Worm (Caenorhabditis elegans) whole organism, L1 larva: ENCODE data around the gene C14E2.6.

Experiments used
- C34B4.2 ChIP-seq: sonication (generic microtip); optimal IDR thresholded peaks from 2 replicates; lab custom pipeline; 2017; ENCODE audit warnings: mild to moderate bottlenecking, missing genetic modification characterization, missing compliant biosample characterization
- F16B12.6 ChIP-seq: fragments of 150-350 bp; optimal IDR thresholded peaks from 2 replicates; lab custom pipeline; 2014; ENCODE audit warnings: missing biosample characterization, missing genetic modification characterization
- Y116A8C.19 ChIP-seq: sonication (generic microtip); optimal IDR thresholded peaks from 2 replicates; lab custom pipeline; 2016; ENCODE audit warnings: missing compliant biosample characterization, missing genetic modification characterization, borderline replicate concordance
- aha-1 ChIP-seq: fragments of 150-350 bp; optimal IDR thresholded peaks from 2 replicates; lab custom pipeline; 2014; ENCODE audit warnings: missing biosample characterization, missing genetic modification characterization
- alr-1 ChIP-seq: fragments of 200-800 bp; sonication (Bioruptor generic); optimal IDR thresholded peaks from 2 replicates; lab custom pipeline; 2018; ENCODE audit warnings: borderline replicate concordance, mild to moderate bottlenecking, missing genetic modification characterization, missing compliant biosample characterization
- aly-2 ChIP-seq: fragments of 150-350 bp; optimal IDR thresholded peaks from 2 replicates; lab custom pipeline; 2014; ENCODE audit warnings: missing biosample characterization, missing genetic modification characterization
- blmp-1 ChIP-seq: fragments of 150-350 bp; optimal IDR thresholded peaks from 2 replicates; lab custom pipeline; 2014; ENCODE audit warnings: missing biosample characterization, missing genetic modification characterization
- ceh-63 ChIP-seq: fragments of 200-800 bp; sonication (Bioruptor generic); optimal IDR thresholded peaks from 2 replicates; lab custom pipeline; 2018; ENCODE audit warnings: mild to moderate bottlenecking, missing genetic modification characterization, missing compliant biosample characterization
- ceh-8 ChIP-seq: fragments of 200-800 bp; sonication (Bioruptor generic); optimal IDR thresholded peaks from 2 replicates; lab custom pipeline; 2018; ENCODE audit warnings: mild to moderate bottlenecking, missing genetic modification characterization, moderate library complexity, missing compliant biosample characterization
- ceh-88 ChIP-seq: fragments of 200-800 bp; sonication (Bioruptor generic); IDR thresholded peaks from 2 replicates; pipeline ENCODE4 v1.3.6; 2022; ENCODE audit warnings: missing genetic modification characterization, missing compliant biosample characterization
- ces-1 ChIP-seq: fragments of 150-350 bp; optimal IDR thresholded peaks from 2 replicates; lab custom pipeline; 2014; ENCODE audit warnings: missing biosample characterization, missing genetic modification reagents, missing genetic modification characterization
- dpl-1 ChIP-seq, 3 experiments: fragments of 150-350 bp in 2 of 3; sonication (generic microtip) in 1 of 3; optimal IDR thresholded peaks; 2 replicates each; lab custom pipeline; 2014 to 2017; ENCODE audit warnings: missing biosample characterization in 3 of 3, missing genetic modification characterization in 3 of 3, missing genetic modification reagents in 3 of 3
- dsc-1 ChIP-seq: sonication (generic microtip); optimal IDR thresholded peaks from 2 replicates; lab custom pipeline; 2016; ENCODE audit warnings: mild to moderate bottlenecking, missing genetic modification characterization, missing compliant biosample characterization
- egl-13 ChIP-seq: sonication (generic microtip); optimal IDR thresholded peaks from 2 replicates; lab custom pipeline; 2016; ENCODE audit warnings: missing genotype, missing genetic modification reagents, missing genetic modification characterization, missing compliant biosample characterization
- egl-27 ChIP-seq, 2 experiments: fragments of 150-350 bp in 1 of 2; sonication (generic microtip); optimal IDR thresholded peaks; 3 replicates each; lab custom pipeline; 2017 to 2018; ENCODE audit warnings: missing biosample characterization in 2 of 2, missing genetic modification characterization in 2 of 2, missing genetic modification reagents in 2 of 2
- ets-5 ChIP-seq: fragments of 200-800 bp; sonication (Bioruptor generic); IDR thresholded peaks from 2 replicates; pipeline ENCODE4 v1.3.6; 2022; ENCODE audit warnings: missing genetic modification characterization, missing compliant biosample characterization
- fkh-4 ChIP-seq: sonication (generic microtip); optimal IDR thresholded peaks from 2 replicates; lab custom pipeline; 2016; ENCODE audit warnings: missing compliant biosample characterization, missing genetic modification characterization, borderline replicate concordance
- fkh-8 ChIP-seq: sonication (generic microtip); optimal IDR thresholded peaks from 2 replicates; lab custom pipeline; 2016; ENCODE audit warnings: mild to moderate bottlenecking, missing genetic modification characterization, missing compliant biosample characterization
- fos-1 ChIP-seq: fragments of 150-350 bp; optimal IDR thresholded peaks from 2 replicates; lab custom pipeline; 2014; ENCODE audit warnings: missing biosample characterization, missing genetic modification characterization
- grh-1 ChIP-seq: fragments of 200-800 bp; sonication (Bioruptor generic); IDR thresholded peaks from 2 replicates; pipeline ENCODE4 v1.3.6; 2022; ENCODE audit warnings: missing genetic modification reagents, missing genetic modification characterization, missing compliant biosample characterization
- hlh-4 ChIP-seq: sonication (generic microtip); optimal IDR thresholded peaks from 2 replicates; lab custom pipeline; 2016; ENCODE audit warnings: mild to moderate bottlenecking, missing genetic modification characterization, missing compliant biosample characterization
- hpl-2 ChIP-seq: fragments of 150-350 bp; optimal IDR thresholded peaks from 2 replicates; lab custom pipeline; 2014; ENCODE audit warnings: missing biosample characterization, missing genetic modification reagents, missing genetic modification characterization
- irx-1 ChIP-seq: sonication (generic microtip); optimal IDR thresholded peaks from 2 replicates; lab custom pipeline; 2016; ENCODE audit warnings: missing genetic modification characterization, missing compliant biosample characterization
- jun-1 ChIP-seq: fragments of 150-350 bp; optimal IDR thresholded peaks from 2 replicates; lab custom pipeline; 2014; ENCODE audit warnings: missing biosample characterization, missing genetic modification reagents, missing genetic modification characterization
- lin-13 ChIP-seq: fragments of 150-350 bp; optimal IDR thresholded peaks from 2 replicates; lab custom pipeline; 2014; ENCODE audit warnings: missing biosample characterization, missing genetic modification reagents, missing genetic modification characterization
- lin-14 ChIP-seq: fragments of 200-800 bp; sonication (Bioruptor generic); optimal IDR thresholded peaks from 2 replicates; lab custom pipeline; 2018; ENCODE audit warnings: mild to moderate bottlenecking, missing genetic modification characterization, moderate library complexity, missing compliant biosample characterization
- lin-35 ChIP-seq, 2 experiments: fragments of 150-350 bp; optimal IDR thresholded peaks; 2 replicates each; lab custom pipeline; 2014; ENCODE audit warnings: missing biosample characterization in 2 of 2, missing genetic modification characterization in 2 of 2, missing genetic modification reagents in 2 of 2
- lin-39 ChIP-seq: fragments of 150-350 bp; optimal IDR thresholded peaks from 2 replicates; lab custom pipeline; 2014; ENCODE audit warnings: missing biosample characterization, missing genetic modification reagents, missing genetic modification characterization
- lir-3 ChIP-seq: sonication (generic microtip); optimal IDR thresholded peaks from 2 replicates; lab custom pipeline; 2016; ENCODE audit warnings: mild to moderate bottlenecking, missing genetic modification characterization, moderate library complexity, missing compliant biosample characterization; ENCODE audit not compliant: poor library complexity
- mab-9 ChIP-seq: fragments of 200-800 bp; sonication (Bioruptor generic); IDR thresholded peaks from 2 replicates; pipeline ENCODE4 v1.3.6; 2022; ENCODE audit warnings: missing genetic modification reagents, missing genetic modification characterization, missing compliant biosample characterization
- mef-2 ChIP-seq: fragments of 150-350 bp; optimal IDR thresholded peaks from 2 replicates; lab custom pipeline; 2014; ENCODE audit warnings: missing biosample characterization, missing genetic modification characterization
- mep-1 ChIP-seq: fragments of 150-350 bp; optimal IDR thresholded peaks from 2 replicates; lab custom pipeline; 2014; ENCODE audit warnings: missing biosample characterization, missing genetic modification characterization
- nhr-11 ChIP-seq: fragments of 150-350 bp; optimal IDR thresholded peaks from 2 replicates; lab custom pipeline; 2014; ENCODE audit warnings: missing biosample characterization, missing genetic modification characterization
- nhr-12 ChIP-seq: sonication (generic microtip); optimal IDR thresholded peaks from 2 replicates; lab custom pipeline; 2017; ENCODE audit warnings: missing biosample characterization, missing genetic modification characterization
- nhr-19 ChIP-seq: fragments of 200-800 bp; sonication (Bioruptor generic); conservative IDR thresholded peaks from 2 replicates; pipeline ENCODE4 v1.3.6; 2022; ENCODE audit warnings: missing genetic modification characterization, missing compliant biosample characterization
- nhr-47 ChIP-seq: sonication (generic microtip); optimal IDR thresholded peaks from 2 replicates; lab custom pipeline; 2016; ENCODE audit warnings: mild to moderate bottlenecking, missing genetic modification characterization, moderate library complexity, missing compliant biosample characterization
- nhr-76 ChIP-seq: sonication (generic microtip); optimal IDR thresholded peaks from 2 replicates; lab custom pipeline; 2017; ENCODE audit warnings: missing biosample characterization, missing genetic modification characterization
- pag-3 ChIP-seq: sonication (generic microtip); optimal IDR thresholded peaks from 2 replicates; lab custom pipeline; 2017; ENCODE audit warnings: missing genetic modification characterization, mild to moderate bottlenecking, missing compliant biosample characterization, antibody characterized with exemption, borderline replicate concordance; ENCODE audit not compliant: insufficient read depth
- pax-3 ChIP-seq: fragments of 200-800 bp; sonication (Bioruptor generic); optimal IDR thresholded peaks from 2 replicates; lab custom pipeline; 2018; ENCODE audit warnings: mild to moderate bottlenecking, missing genetic modification characterization, moderate library complexity, missing compliant biosample characterization
- rnt-1 ChIP-seq: sonication (generic microtip); optimal IDR thresholded peaks from 2 replicates; lab custom pipeline; 2016; ENCODE audit warnings: mild to moderate bottlenecking, missing genetic modification characterization, moderate library complexity, missing compliant biosample characterization
- skn-1 ChIP-seq: fragments of 150-350 bp; optimal IDR thresholded peaks from 2 replicates; lab custom pipeline; 2014; ENCODE audit warnings: missing biosample characterization, missing genetic modification characterization
- snpc-4 ChIP-seq: fragments of 150-350 bp; optimal IDR thresholded peaks from 2 replicates; lab custom pipeline; 2014; ENCODE audit warnings: missing biosample characterization, missing genetic modification characterization
- sox-4 ChIP-seq: sonication (generic microtip); optimal IDR thresholded peaks from 2 replicates; lab custom pipeline; 2016; ENCODE audit warnings: missing genetic modification characterization, missing compliant biosample characterization
- sptf-1 ChIP-seq: fragments of 150-350 bp; optimal IDR thresholded peaks from 2 replicates; lab custom pipeline; 2014; ENCODE audit warnings: missing biosample characterization, missing genetic modification characterization
- sup-37 ChIP-seq: fragments of 200-800 bp; sonication (Bioruptor generic); optimal IDR thresholded peaks from 2 replicates; lab custom pipeline; 2018; ENCODE audit warnings: mild to moderate bottlenecking, missing genetic modification characterization, missing compliant biosample characterization
- swsn-7 ChIP-seq: sonication (generic microtip); optimal IDR thresholded peaks from 2 replicates; lab custom pipeline; 2016; ENCODE audit warnings: missing genetic modification characterization, missing compliant biosample characterization
- tbx-2 ChIP-seq: sonication (generic microtip); optimal IDR thresholded peaks from 2 replicates; lab custom pipeline; 2016; ENCODE audit warnings: missing genetic modification characterization, missing compliant biosample characterization
- tlp-1 ChIP-seq: fragments of 150-350 bp; optimal IDR thresholded peaks from 2 replicates; lab custom pipeline; 2014; ENCODE audit warnings: missing biosample characterization, missing genetic modification characterization
- unc-30 ChIP-seq: sonication (generic microtip); optimal IDR thresholded peaks from 2 replicates; lab custom pipeline; 2017; ENCODE audit warnings: missing biosample characterization, missing genetic modification characterization
- unc-86 ChIP-seq: sonication (generic microtip); optimal IDR thresholded peaks from 2 replicates; lab custom pipeline; 2016; ENCODE audit warnings: missing genetic modification characterization, missing compliant biosample characterization
- vab-15 ChIP-seq: sonication (generic microtip); optimal IDR thresholded peaks from 2 replicates; lab custom pipeline; 2017; ENCODE audit warnings: missing genotype, mild to moderate bottlenecking, missing genetic modification characterization, missing compliant biosample characterization
- zag-1 ChIP-seq: fragments of 150-350 bp; optimal IDR thresholded peaks from 2 replicates; lab custom pipeline; 2014; ENCODE audit warnings: missing biosample characterization, missing genetic modification characterization
- zip-4 ChIP-seq: fragments of 200-800 bp; sonication (Bioruptor generic); optimal IDR thresholded peaks from 2 replicates; lab custom pipeline; 2018; ENCODE audit warnings: mild to moderate bottlenecking, missing genetic modification characterization, moderate library complexity, missing compliant biosample characterization
- ztf-4 ChIP-seq: fragments of 150-350 bp; optimal IDR thresholded peaks from 2 replicates; lab custom pipeline; 2014; ENCODE audit warnings: missing biosample characterization, missing genetic modification characterization

The C14E2.6 gene

DNA sequence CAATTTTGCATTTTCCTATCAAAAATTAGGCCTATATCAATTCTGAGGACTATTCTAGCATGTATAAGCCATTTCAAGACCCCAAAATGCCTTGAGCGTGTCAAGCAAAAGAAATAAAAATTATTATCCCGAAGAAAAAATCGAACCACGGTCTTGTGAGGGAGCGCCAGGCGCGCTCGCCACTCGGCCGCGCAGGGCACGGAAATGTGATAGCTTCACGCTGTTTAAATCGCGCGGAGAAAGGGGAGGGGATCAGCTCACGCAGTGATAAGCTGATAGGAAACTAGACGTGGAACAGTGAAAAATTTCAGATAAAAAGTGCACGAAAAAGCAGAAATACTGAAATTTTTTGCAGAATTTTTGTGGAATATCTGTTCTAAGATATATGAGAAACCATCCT is 7.9 kb upstream of the C14E2.6 start (continued):
- TF ChIP-seq sptf-1 = no peak
- no peak for TF ChIP-seq lir-3 (tag; lab: Kevin White, UChicago)
- TF ChIP-seq unc-30 (tag; lab: Kevin White, UChicago) = no peak
- TF ChIP-seq lin-39 = no peak
- peak; percentile 51 for TF ChIP-seq pax-3
- no peak for TF ChIP-seq pag-3 (tag; lab: Kevin White, UChicago)
- no peak for TF ChIP-seq grh-1
- TF ChIP-seq skn-1 (tag; lab: Kevin White, UChicago) = peak; percentile 73
- TF ChIP-seq dpl-1 (GFP tag; optimal IDR thresholded peaks at IDR 0.05; lab: Kevin White, UChicago) = peak in 2 of 3 experiments; percentile 11 to 15
- no peak for TF ChIP-seq ceh-8 (GFP tag; lab: Kevin White, UChicago)
- TF ChIP-seq fkh-4 = no peak
- TF ChIP-seq aly-2 = no peak
- no peak for TF ChIP-seq C34B4.2 (tag; lab: Kevin White, UChicago)
- TF ChIP-seq mef-2 (tag; lab: Kevin White, UChicago) = no peak
- TF ChIP-seq egl-13 (tag; lab: Kevin White, UChicago) = peak; percentile 11
- peak; percentile 45 for TF ChIP-seq swsn-7 (tag; lab: Kevin White, UChicago)
- no peak for TF ChIP-seq nhr-76
- TF ChIP-seq F16B12.6 (tag; lab: Kevin White, UChicago) = no peak
- TF ChIP-seq vab-15 (tag; lab: Kevin White, UChicago) = no peak
- TF ChIP-seq lin-14 (GFP tag; lab: Kevin White, UChicago) = no peak
- TF ChIP-seq lin-35 (GFP tag; optimal IDR thresholded peaks at IDR 0.05; lab: Kevin White, UChicago) = peak in 1 of 2 experiments; percentile 64
- TF ChIP-seq nhr-11 (tag; lab: Kevin White, UChicago) = no peak
- peak; percentile 22 for TF ChIP-seq snpc-4
- no peak for TF ChIP-seq nhr-12 (tag; lab: Kevin White, UChicago)
- TF ChIP-seq lin-13 (GFP tag; lab: Kevin White, UChicago) = no peak
- no peak for TF ChIP-seq ets-5 (GFP tag; lab: Robert Waterston, UW)
- TF ChIP-seq rnt-1 = peak; percentile 68
- TF ChIP-seq fos-1 (tag; lab: Kevin White, UChicago) = no peak
- TF ChIP-seq tbx-2 = peak; percentile 25
- TF ChIP-seq unc-86 (tag; lab: Kevin White, UChicago) = no peak
- TF ChIP-seq dsc-1 (tag; lab: Kevin White, UChicago) = peak; percentile 57
- TF ChIP-seq mab-9 (GFP tag; lab: Robert Waterston, UW) = no peak
- TF ChIP-seq ces-1 (GFP tag; lab: Kevin White, UChicago) = no peak
- no peak for TF ChIP-seq alr-1 (tag; lab: Kevin White, UChicago)
- TF ChIP-seq nhr-19 = peak; percentile 63
- peak; percentile 55 for TF ChIP-seq fkh-8 (tag; lab: Kevin White, UChicago)
- TF ChIP-seq Y116A8C.19 (tag; lab: Kevin White, UChicago) = no peak
- TF ChIP-seq sox-4 (tag; lab: Kevin White, UChicago) = peak; percentile 6
- no peak for TF ChIP-seq ztf-4 (tag; lab: Kevin White, UChicago)
- no peak for TF ChIP-seq hpl-2 (GFP tag; lab: Kevin White, UChicago)
- no peak for TF ChIP-seq tlp-1
- TF ChIP-seq nhr-47 = peak; percentile 73
- no peak for TF ChIP-seq ceh-63 (GFP tag; lab: Kevin White, UChicago)
- no peak for TF ChIP-seq jun-1 (tag; lab: Kevin White, UChicago)
- TF ChIP-seq hlh-4 (tag; lab: Kevin White, UChicago) = no peak
- TF ChIP-seq zag-1 (tag; lab: Kevin White, UChicago) = no peak
- TF ChIP-seq blmp-1 (tag; lab: Kevin White, UChicago) = no peak
- TF ChIP-seq mep-1 (tag; lab: Kevin White, UChicago) = no peak
- TF ChIP-seq ceh-88 (GFP tag; lab: Robert Waterston, UW) = no peak
- TF ChIP-seq zip-4 (GFP tag; lab: Kevin White, UChicago) = no peak
- TF ChIP-seq sup-37 (GFP tag; lab: Kevin White, UChicago) = no peak
- TF ChIP-seq irx-1 (tag; lab: Kevin White, UChicago) = no peak
- TF ChIP-seq egl-27 (tag; optimal IDR thresholded peaks at IDR 0.05; lab: Kevin White, UChicago) = no peak
- no peak for TF ChIP-seq aha-1
